Worm (Caenorhabditis elegans) whole organism, L4 larva: ENCODE data around the gene asps-1.
A peak's percentile ranks its signal among the peaks of the same experiment; 100 is the strongest.

ENCODE experiments used
- D1046.2 ChIP-seq: fragments of 200-800 bp; sonication (Bioruptor generic); IDR thresholded peaks from 2 replicates; pipeline ENCODE4 v1.3.6; 2022; ENCODE audit warnings: missing genetic modification characterization, missing compliant biosample characterization
- Y5F2A.4 ChIP-seq: fragments of 200-800 bp; sonication (Bioruptor generic); optimal IDR thresholded peaks from 2 replicates; lab custom pipeline; 2018; ENCODE audit warnings: mild to moderate bottlenecking, missing genetic modification characterization, missing compliant biosample characterization
- Y75B8A.6 ChIP-seq: fragments of 200-800 bp; sonication (Bioruptor generic); IDR thresholded peaks from 2 replicates; pipeline ENCODE4 v1.3.6; 2022; ENCODE audit warnings: missing genetic modification reagents, missing genetic modification characterization, missing compliant biosample characterization
- ZK337.2 ChIP-seq: fragments of 200-800 bp; sonication (Bioruptor generic); IDR thresholded peaks from 2 replicates; pipeline ENCODE4 v1.3.6; 2022; ENCODE audit warnings: missing genetic modification reagents, missing genetic modification characterization, missing compliant biosample characterization
- aha-1 ChIP-seq: fragments of 150-350 bp; peaks from one replicate; lab custom pipeline; 2014; ENCODE audit warnings: missing biosample characterization, missing genetic modification characterization
- arid-1 ChIP-seq: fragments of 200-800 bp; sonication (Bioruptor generic); conservative IDR thresholded peaks from 2 replicates; pipeline ENCODE4 v1.3.6; 2022; ENCODE audit warnings: missing genetic modification reagents, missing genetic modification characterization, missing compliant biosample characterization
- ceh-44 ChIP-seq: fragments of 200-800 bp; sonication (Bioruptor generic); IDR thresholded peaks from 2 replicates; pipeline ENCODE4 v1.3.6; 2022; ENCODE audit warnings: missing genetic modification reagents, missing genetic modification characterization, missing compliant biosample characterization
- cey-2 ChIP-seq: sonication (generic microtip); optimal IDR thresholded peaks from 3 replicates; lab custom pipeline; 2017; ENCODE audit warnings: missing genetic modification characterization, mild to moderate bottlenecking, missing compliant biosample characterization, antibody characterized with exemption, borderline replicate concordance; ENCODE audit not compliant: insufficient read depth
- daf-16 ChIP-seq, 3 experiments: sonication (generic microtip); optimal IDR thresholded peaks; 2 replicates each; lab custom pipeline; 2016 to 2017; ENCODE audit warnings: missing genetic modification characterization in 3 of 3, missing genetic modification reagents in 3 of 3, mild to moderate bottlenecking in 2 of 3, missing compliant biosample characterization in 2 of 3, missing biosample characterization in 1 of 3, moderate library complexity in 1 of 3
- daf-8 ChIP-seq: fragments of 200-800 bp; sonication (Bioruptor generic); IDR thresholded peaks from 2 replicates; pipeline ENCODE4 v1.3.6; 2022; ENCODE audit warnings: missing genetic modification characterization, missing compliant biosample characterization
- dpl-1 ChIP-seq: fragments of 150-350 bp; optimal IDR thresholded peaks from 2 replicates; lab custom pipeline; 2014; ENCODE audit warnings: missing biosample characterization, missing genetic modification reagents, missing genetic modification characterization
- dve-1 ChIP-seq: sonication (generic microtip); optimal IDR thresholded peaks from 2 replicates; lab custom pipeline; 2017; ENCODE audit warnings: antibody characterized with exemption, mild to moderate bottlenecking, missing genetic modification characterization, missing compliant biosample characterization; ENCODE audit not compliant: insufficient read depth
- egl-43 ChIP-seq: fragments of 200-800 bp; sonication (Bioruptor generic); IDR thresholded peaks from 2 replicates; pipeline ENCODE4 v1.3.6; 2022; ENCODE audit warnings: missing genetic modification reagents, missing genetic modification characterization, missing compliant biosample characterization
- fkh-10 ChIP-seq: fragments of 150-350 bp; optimal IDR thresholded peaks from 2 replicates; lab custom pipeline; 2014; ENCODE audit warnings: missing biosample characterization, missing genetic modification reagents, missing genetic modification characterization
- hlh-30 ChIP-seq: sonication (generic microtip); optimal IDR thresholded peaks from 2 replicates; lab custom pipeline; 2017; ENCODE audit warnings: antibody characterized with exemption, mild to moderate bottlenecking, missing genetic modification characterization, missing compliant biosample characterization; ENCODE audit not compliant: insufficient read depth
- lin-1 ChIP-seq: fragments of 200-800 bp; sonication (Bioruptor generic); IDR thresholded peaks from 2 replicates; pipeline ENCODE4 v1.3.6; 2022; ENCODE audit warnings: missing genetic modification reagents, missing genetic modification characterization, missing compliant biosample characterization
- lin-29 ChIP-seq: fragments of 200-800 bp; sonication (Bioruptor generic); IDR thresholded peaks from 2 replicates; pipeline ENCODE4 v1.3.6; 2022; ENCODE audit warnings: missing genetic modification reagents, missing genetic modification characterization, missing compliant biosample characterization
- lin-38 ChIP-seq: fragments of 200-800 bp; sonication (Bioruptor generic); IDR thresholded peaks from 2 replicates; pipeline ENCODE4 v1.3.6; 2022; ENCODE audit warnings: missing genetic modification reagents, missing genetic modification characterization, missing compliant biosample characterization
- lir-3 ChIP-seq: sonication (generic microtip); optimal IDR thresholded peaks from 2 replicates; lab custom pipeline; 2016; ENCODE audit warnings: mild to moderate bottlenecking, missing genetic modification characterization, missing compliant biosample characterization
- lsy-2 ChIP-seq, 2 experiments: fragments of 150-350 bp in 1 of 2; sonication (generic microtip) in 1 of 2; optimal IDR thresholded peaks; 2 replicates each; lab custom pipeline; 2014 to 2017; ENCODE audit warnings: missing biosample characterization in 2 of 2, missing genetic modification characterization in 2 of 2
- mep-1 ChIP-seq: fragments of 150-350 bp; sonication (generic microtip); optimal IDR thresholded peaks from 3 replicates; lab custom pipeline; 2014; ENCODE audit warnings: missing biosample characterization, missing genetic modification characterization
- nhr-11 ChIP-seq: fragments of 150-350 bp; optimal IDR thresholded peaks from 2 replicates; lab custom pipeline; 2014; ENCODE audit warnings: missing biosample characterization, missing genetic modification characterization
- nhr-25 ChIP-seq: sonication (generic microtip); optimal IDR thresholded peaks from 2 replicates; lab custom pipeline; 2017; ENCODE audit warnings: missing genetic modification characterization, mild to moderate bottlenecking, missing compliant biosample characterization, antibody characterized with exemption, moderate library complexity, borderline replicate concordance; ENCODE audit not compliant: insufficient read depth
- nhr-42 ChIP-seq: fragments of 200-800 bp; sonication (Bioruptor generic); IDR thresholded peaks from 2 replicates; pipeline ENCODE4 v1.3.6; 2022; ENCODE audit warnings: missing genetic modification characterization, missing compliant biosample characterization
- nhr-48 ChIP-seq: sonication (generic microtip); optimal IDR thresholded peaks from 2 replicates; lab custom pipeline; 2016; ENCODE audit warnings: mild to moderate bottlenecking, missing genetic modification characterization, missing compliant biosample characterization
- nhr-6 ChIP-seq: fragments of 150-350 bp; optimal IDR thresholded peaks from 2 replicates; lab custom pipeline; 2014; ENCODE audit warnings: missing biosample characterization, missing genetic modification characterization
- nhr-76 ChIP-seq: fragments of 150-350 bp; optimal IDR thresholded peaks from 2 replicates; lab custom pipeline; 2014; ENCODE audit warnings: missing biosample characterization, missing genetic modification characterization
- nhr-77 ChIP-seq: fragments of 150-350 bp; optimal IDR thresholded peaks from 2 replicates; lab custom pipeline; 2014; ENCODE audit warnings: missing biosample characterization, missing genetic modification characterization
- php-3 ChIP-seq: fragments of 200-800 bp; sonication (Bioruptor generic); IDR thresholded peaks from 2 replicates; pipeline ENCODE4 v1.3.6; 2022; ENCODE audit warnings: missing genetic modification reagents, missing genetic modification characterization, missing compliant biosample characterization
- spr-1 ChIP-seq: sonication (generic microtip); optimal IDR thresholded peaks from 2 replicates; lab custom pipeline; 2016; ENCODE audit warnings: mild to moderate bottlenecking, missing genetic modification characterization, missing compliant biosample characterization
- unc-130 ChIP-seq: sonication (generic microtip); optimal IDR thresholded peaks from 2 replicates; lab custom pipeline; 2016; ENCODE audit warnings: missing genetic modification reagents, missing genetic modification characterization, missing compliant biosample characterization
- unc-39 ChIP-seq: sonication (generic microtip); optimal IDR thresholded peaks from 2 replicates; lab custom pipeline; 2017; ENCODE audit warnings: missing biosample characterization, missing genetic modification characterization
- zag-1 ChIP-seq: fragments of 150-350 bp; optimal IDR thresholded peaks from 2 replicates; lab custom pipeline; 2014; ENCODE audit warnings: missing biosample characterization, missing genetic modification characterization
- zip-11 ChIP-seq: fragments of 200-800 bp; sonication (Bioruptor generic); IDR thresholded peaks from 2 replicates; pipeline ENCODE4 v1.3.6; 2022; ENCODE audit warnings: missing genetic modification characterization, missing compliant biosample characterization
- ztf-11 ChIP-seq: fragments of 150-350 bp; optimal IDR thresholded peaks from 2 replicates; lab custom pipeline; 2014; ENCODE audit warnings: missing biosample characterization, missing genetic modification characterization

The asps-1 gene

DNA sequence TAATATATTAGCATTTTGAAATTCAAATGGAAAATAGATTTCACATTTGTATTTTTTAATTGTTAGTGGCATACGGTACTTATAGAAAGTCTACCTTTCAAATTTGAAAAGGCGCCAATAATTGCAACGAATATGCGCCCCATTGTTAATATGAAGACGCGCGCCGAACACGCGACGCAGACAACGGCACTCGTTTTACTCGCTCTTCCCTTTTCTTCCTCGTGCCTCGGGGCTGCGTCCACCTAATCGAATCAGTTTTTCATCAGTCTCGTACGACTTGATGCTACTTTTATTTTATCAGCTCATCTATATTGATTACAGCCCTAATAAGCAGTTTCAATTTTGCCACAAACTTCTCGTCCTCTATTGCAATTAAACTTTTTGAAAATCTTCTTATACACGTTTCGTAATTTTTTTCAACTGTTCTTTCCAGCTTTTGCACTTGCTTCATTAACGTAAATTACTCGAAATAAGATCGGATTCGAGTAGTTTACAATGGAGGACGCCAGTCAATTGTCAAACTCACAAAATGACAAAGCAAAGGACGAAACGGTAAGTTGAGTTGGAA, 44.7 kb upstream of the asps-1 start, which contains the start of gene cash-1 (continued):
- no peak for TF ChIP-seq nhr-11 (tag; lab: Kevin White, UChicago)
- TF ChIP-seq egl-43 (GFP tag; lab: Robert Waterston, UW): 0 out of 2 replicates have a peak, but pooled peaks have one; percentile 21
- TF ChIP-seq ZK337.2 (GFP tag; lab: Robert Waterston, UW): no peak
- TF ChIP-seq nhr-42: no peak
- no peak for TF ChIP-seq daf-8
- no peak for TF ChIP-seq unc-39 (tag; lab: Kevin White, UChicago)
- TF ChIP-seq nhr-48: no peak
- TF ChIP-seq nhr-76 (tag; lab: Kevin White, UChicago): no peak
- TF ChIP-seq D1046.2 (GFP tag; lab: Robert Waterston, UW): no peak
- TF ChIP-seq mep-1 (tag; lab: Kevin White, UChicago): peak; percentile 66
- TF ChIP-seq lin-1 (GFP tag; lab: Robert Waterston, UW): 0 out of 2 replicates have a peak, but pooled peaks have one; percentile 33
- TF ChIP-seq unc-130 (GFP tag; lab: Kevin White, UChicago): peak; percentile 20
- TF ChIP-seq hlh-30 (tag; lab: Kevin White, UChicago): peak; percentile 93
- TF ChIP-seq dpl-1 (GFP tag; lab: Kevin White, UChicago): peak; percentile 81
- TF ChIP-seq nhr-77: peak; percentile 29
- TF ChIP-seq zip-11 (GFP tag; lab: Robert Waterston, UW): no peak
- TF ChIP-seq fkh-10 (GFP tag; lab: Kevin White, UChicago): peak; percentile 6
- peak; percentile 65 for TF ChIP-seq nhr-6 (tag; lab: Kevin White, UChicago)
- peak; percentile 89 for TF ChIP-seq lin-38 (GFP tag; lab: Robert Waterston, UW)
- no peak for TF ChIP-seq daf-16 (GFP tag; optimal IDR thresholded peaks at IDR 0.05; lab: Kevin White, UChicago)
- TF ChIP-seq daf-16 (tag; optimal IDR thresholded peaks at IDR 0.05; lab: Kevin White, UChicago): peak; percentile 42
- TF ChIP-seq ztf-11 (tag; lab: Kevin White, UChicago): no peak
- peak; percentile 97 for TF ChIP-seq aha-1 (tag; lab: Kevin White, UChicago)
- TF ChIP-seq, all 104 proteins: peak for 31

DNA sequence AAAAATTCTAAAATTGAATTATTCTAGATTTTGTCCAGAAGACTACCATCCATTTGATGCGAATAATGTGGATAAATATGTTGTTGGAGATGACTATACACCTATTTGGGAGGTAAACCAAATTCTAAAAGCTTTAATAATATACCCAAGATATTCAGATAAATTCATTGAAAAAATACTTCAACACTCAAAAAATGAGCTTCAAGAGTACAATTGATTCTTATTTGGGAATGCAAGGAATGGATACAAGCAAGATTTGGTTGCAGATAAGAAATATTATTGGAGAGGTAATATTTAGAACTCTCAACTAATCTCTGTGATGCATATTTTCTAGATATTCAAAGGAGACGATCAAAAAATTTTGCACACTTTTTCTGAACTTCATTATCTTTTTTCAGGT, 43.0 kb upstream of the asps-1 start:
- TF ChIP-seq lir-3 (tag; lab: Kevin White, UChicago): no peak
- peak; percentile 96 for TF ChIP-seq aha-1 (tag; lab: Kevin White, UChicago)

DNA sequence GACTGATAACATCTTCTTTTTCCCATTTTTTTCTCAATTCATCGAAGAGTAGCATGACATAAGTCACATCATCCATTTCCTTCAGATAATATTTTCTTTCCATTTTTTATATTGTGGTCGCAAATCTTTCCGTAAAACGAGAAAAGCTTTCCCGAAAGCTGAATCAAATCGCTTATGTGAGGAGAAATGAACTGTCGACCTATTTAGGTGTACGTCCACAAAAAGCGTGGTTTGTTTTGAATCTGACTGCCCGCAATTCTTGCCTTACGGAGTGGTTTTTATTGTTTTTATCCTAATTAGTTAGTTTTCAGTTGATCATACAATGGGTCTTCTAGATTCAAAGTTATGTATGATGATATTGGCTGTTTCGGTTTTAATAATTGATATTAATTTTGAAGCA, 41.0 kb upstream of the asps-1 start, which contains the start of gene ttll-15:
Gene ttll-15, plus strand, starts transcription at position 301 of the 400 bp plus-strand sequence.
- TF ChIP-seq cey-2 (tag; lab: Kevin White, UChicago): no peak
- TF ChIP-seq spr-1 (tag; lab: Kevin White, UChicago): no peak
- TF ChIP-seq php-3: no peak
- no peak for TF ChIP-seq lsy-2 (tag; optimal IDR thresholded peaks at IDR 0.05; lab: Kevin White, UChicago)
- no peak for TF ChIP-seq zag-1 (tag; lab: Kevin White, UChicago)
- no peak for TF ChIP-seq ceh-44 (GFP tag; lab: Robert Waterston, UW)
- no peak for TF ChIP-seq unc-39 (tag; lab: Kevin White, UChicago)
- TF ChIP-seq Y5F2A.4 (GFP tag; lab: Kevin White, UChicago): no peak
- TF ChIP-seq Y75B8A.6 (GFP tag; lab: Robert Waterston, UW): no peak
- no peak for TF ChIP-seq arid-1 (GFP tag; lab: Robert Waterston, UW)
- TF ChIP-seq nhr-25 (tag; lab: Kevin White, UChicago): no peak
- TF ChIP-seq egl-43 (GFP tag; lab: Robert Waterston, UW): no peak
- no peak for TF ChIP-seq dve-1 (tag; lab: Kevin White, UChicago)
- TF ChIP-seq nhr-11 (tag; lab: Kevin White, UChicago): no peak
- TF ChIP-seq lin-29 (GFP tag; lab: Robert Waterston, UW): no peak
- TF ChIP-seq, all 104 proteins: peak for 0
